Worm (Caenorhabditis elegans): ENCODE results near the gene sra-32.
A peak's percentile ranks its signal among the peaks of the same experiment; 100 is the strongest.

Gene sra-32

ce11 chrII:4562503-4563000 lies 30.8 kb upstream of the sra-32 start, which contains the start of gene dao-2:
Gene dao-2 (plus strand): TSS chrII:4562950.
- TF ChIP-seq elt-3 (tag; optimal IDR thresholded peaks at IDR 0.05) (peak in 2 of 3 experiments; percentile 56 to 75), fkh-2 (tag; optimal IDR thresholded peaks at IDR 0.05) (no peak), nhr-23 (tag; optimal IDR thresholded peaks at IDR 0.05) (peak; percentile 98), lsy-12 (tag; optimal IDR thresholded peaks at IDR 0.05) (peak; percentile 21)

ce11 chrII:4560068-4560467 lies 28.3 kb upstream of the sra-32 start, which contains the start of gene M03A1.8:
Gene M03A1.8 (plus strand): TSS chrII:4560336.
- TF ChIP-seq nhr-237 (tag; optimal IDR thresholded peaks at IDR 0.05): no peak
- TF ChIP-seq lsy-12 (tag; optimal IDR thresholded peaks at IDR 0.05): peak; percentile 40
- TF ChIP-seq elt-1 (tag; optimal IDR thresholded peaks at IDR 0.05): peak; percentile 1
- no peak for TF ChIP-seq mml-1 (tag; optimal IDR thresholded peaks at IDR 0.05)
- no peak for TF ChIP-seq nhr-25 (tag; optimal IDR thresholded peaks at IDR 0.05)
- TF ChIP-seq tbx-2 (tag; optimal IDR thresholded peaks at IDR 0.05): no peak
- TF ChIP-seq mdl-1 (tag; optimal IDR thresholded peaks at IDR 0.05): no peak
- no peak for TF ChIP-seq eor-1 (tag; optimal IDR thresholded peaks at IDR 0.05)
- no peak for TF ChIP-seq fkh-2 (tag; optimal IDR thresholded peaks at IDR 0.05)
- no peak for TF ChIP-seq ZK546.5 (tag; optimal IDR thresholded peaks at IDR 0.05)
- peak; percentile 34 for TF ChIP-seq nhr-23 (tag; optimal IDR thresholded peaks at IDR 0.05)
- no peak for TF ChIP-seq pqm-1 (tag; optimal IDR thresholded peaks at IDR 0.05)
- TF ChIP-seq nhr-43 (tag; optimal IDR thresholded peaks at IDR 0.05; ENCODE audit: poor library complexity, severe bottlenecking): peak; percentile 1
- TF ChIP-seq ztf-11 (tag; optimal IDR thresholded peaks at IDR 0.05): no peak
- TF ChIP-seq nhr-28 (tag; optimal IDR thresholded peaks at IDR 0.05): no peak
- TF ChIP-seq daf-12 (tag; optimal IDR thresholded peaks at IDR 0.05): no peak
- TF ChIP-seq egl-27 (tag; optimal IDR thresholded peaks at IDR 0.05): no peak
- no peak for TF ChIP-seq sea-2 (GFP tag; optimal IDR thresholded peaks at IDR 0.05)
- TF ChIP-seq ceh-9 (tag; optimal IDR thresholded peaks at IDR 0.05): no peak
- no peak for TF ChIP-seq nhr-11 (tag; optimal IDR thresholded peaks at IDR 0.05)
- no peak for TF ChIP-seq unc-62 (GFP tag; optimal IDR thresholded peaks at IDR 0.05)
- no peak for TF ChIP-seq fos-1 (tag; optimal IDR thresholded peaks at IDR 0.05)

- TF ChIP-seq nhr-12 (tag; optimal IDR thresholded peaks at IDR 0.05) (no peak), aly-2 (tag; optimal IDR thresholded peaks at IDR 0.05) (no peak), elt-3 (tag; optimal IDR thresholded peaks at IDR 0.05) (no peak), snpc-4 (tag; optimal IDR thresholded peaks at IDR 0.05) (no peak), fkh-10 (GFP tag; optimal IDR thresholded peaks at IDR 0.05) (no peak), fos-1 (tag; optimal IDR thresholded peaks at IDR 0.05) (no peak), hmg-11 (tag; optimal IDR thresholded peaks at IDR 0.05) (no peak), nhr-76 (tag; optimal IDR thresholded peaks at IDR 0.05) (no peak), nhr-237 (tag; optimal IDR thresholded peaks at IDR 0.05) (no peak), ZK546.5 (tag; optimal IDR thresholded peaks at IDR 0.05) (no peak), ceh-28 (tag; optimal IDR thresholded peaks at IDR 0.05) (no peak), ceh-9 (tag; optimal IDR thresholded peaks at IDR 0.05) (no peak), nfya-1 (tag; optimal IDR thresholded peaks at IDR 0.05; ENCODE audit: insufficient read depth) (no peak), egl-5 (tag; optimal IDR thresholded peaks at IDR 0.05) (no peak), sea-2 (GFP tag; optimal IDR thresholded peaks at IDR 0.05) (no peak), ama-1 (optimal IDR thresholded peaks at IDR 0.05) (no peak), nhr-11 (tag; optimal IDR thresholded peaks at IDR 0.05) (no peak), nhr-77 (tag; optimal IDR thresholded peaks at IDR 0.05) (no peak), mml-1 (tag; optimal IDR thresholded peaks at IDR 0.05) (no peak), fkh-2 (tag; optimal IDR thresholded peaks at IDR 0.05) (no peak)
These were observed 25.7 kb upstream of the sra-32 start, which contains the start of gene M03A1.3 for ce11 chrII:4557487-4557886. Gene M03A1.3 (plus strand): TSS chrII:4557787.

- TF ChIP-seq nhr-25 (tag; optimal IDR thresholded peaks at IDR 0.05) (no peak), elt-2 (tag; optimal IDR thresholded peaks at IDR 0.05) (peak; percentile 76), pqm-1 (tag; optimal IDR thresholded peaks at IDR 0.05) (peak; percentile 83), nhr-67 (tag; optimal IDR thresholded peaks at IDR 0.05) (no peak), lin-15B (tag; optimal IDR thresholded peaks at IDR 0.05) (no peak), ztf-4 (tag; optimal IDR thresholded peaks at IDR 0.05) (peak; percentile 38)
These were observed 20.3 kb upstream of the sra-32 start for ce11 chrII:4552088-4552487.
